Worm (Caenorhabditis elegans) whole organism, early embryonic: Measurements from ENCODE around the gene ZC443.4.
"Not testable (repeated sequence)": the region's sequence is repeated elsewhere in the genome, so short reads cannot be mapped to it uniquely, and the experiment has no call there.

Experiments
- B0310.2 ChIP-seq: sonication (generic microtip); optimal IDR thresholded peaks from 2 replicates; lab custom pipeline; 2016; ENCODE audit warnings: mild to moderate bottlenecking, missing genetic modification characterization, missing compliant biosample characterization
- F13C5.2 ChIP-seq: sonication (generic microtip); optimal IDR thresholded peaks from 2 replicates; lab custom pipeline; 2017; ENCODE audit warnings: mild to moderate bottlenecking, missing genetic modification characterization, inconsistent platforms, missing compliant biosample characterization
- aly-1 ChIP-seq: sonication (generic microtip); optimal IDR thresholded peaks from 2 replicates; lab custom pipeline; 2016; ENCODE audit warnings: missing genetic modification characterization, missing compliant biosample characterization
- ama-1 ChIP-seq: fragments of 150-350 bp; optimal IDR thresholded peaks from 2 replicates; lab custom pipeline; 2014
- ceh-13 ChIP-seq: fragments of 200-800 bp; sonication (Bioruptor generic); optimal IDR thresholded peaks from 2 replicates; lab custom pipeline; 2018; ENCODE audit warnings: mild to moderate bottlenecking, missing genetic modification characterization, missing compliant biosample characterization
- ceh-36 ChIP-seq: sonication (generic microtip); optimal IDR thresholded peaks from 2 replicates; lab custom pipeline; 2016; ENCODE audit warnings: missing genetic modification characterization, inconsistent platforms, missing compliant biosample characterization
- ets-7 ChIP-seq: sonication (generic microtip); optimal IDR thresholded peaks from 2 replicates; lab custom pipeline; 2016; ENCODE audit warnings: missing genotype, missing genetic modification characterization, missing compliant biosample characterization
- flt-1 ChIP-seq: fragments of 200-800 bp; sonication (Bioruptor generic); IDR thresholded peaks from 2 replicates; pipeline ENCODE4 v1.3.6; 2022; ENCODE audit warnings: missing genetic modification characterization, missing compliant biosample characterization
- hmbx-1 ChIP-seq: sonication (generic microtip); optimal IDR thresholded peaks from 2 replicates; lab custom pipeline; 2016; ENCODE audit warnings: mild to moderate bottlenecking, missing genetic modification characterization, missing compliant biosample characterization
- hmg-4 ChIP-seq: fragments of 200-800 bp; sonication (Bioruptor generic); optimal IDR thresholded peaks from 2 replicates; lab custom pipeline; 2018; ENCODE audit warnings: mild to moderate bottlenecking, missing genetic modification characterization, missing compliant biosample characterization
- hnd-1 ChIP-seq: sonication (generic microtip); optimal IDR thresholded peaks from 2 replicates; lab custom pipeline; 2016; ENCODE audit warnings: missing genetic modification characterization, missing compliant biosample characterization
- pes-1 ChIP-seq: fragments of 200-800 bp; sonication (Bioruptor generic); IDR thresholded peaks from 2 replicates; pipeline ENCODE4 v1.3.6; 2022; ENCODE audit warnings: missing genetic modification reagents, missing genetic modification characterization, missing compliant biosample characterization
- scrt-1 ChIP-seq: fragments of 200-800 bp; sonication (Bioruptor generic); IDR thresholded peaks from 2 replicates; pipeline ENCODE4 v1.3.6; 2022; ENCODE audit warnings: missing genetic modification characterization, missing compliant biosample characterization
- sea-1 ChIP-seq: fragments of 200-800 bp; sonication (Bioruptor generic); conservative IDR thresholded peaks from 2 replicates; pipeline ENCODE4 v1.3.6; 2022; ENCODE audit warnings: missing genetic modification characterization, missing compliant biosample characterization
- tbx-11 ChIP-seq: fragments of 200-800 bp; sonication (Bioruptor generic); IDR thresholded peaks from 2 replicates; pipeline ENCODE4 v1.3.6; 2022; ENCODE audit warnings: missing genetic modification characterization, missing compliant biosample characterization
- tbx-37 ChIP-seq: fragments of 200-800 bp; sonication (Bioruptor generic); conservative IDR thresholded peaks from 2 replicates; pipeline ENCODE4 v1.3.6; 2022; ENCODE audit warnings: missing genetic modification reagents, missing genetic modification characterization, missing compliant biosample characterization
- tra-4 ChIP-seq: sonication (generic microtip); optimal IDR thresholded peaks from 2 replicates; lab custom pipeline; 2017; ENCODE audit warnings: missing genetic modification characterization, missing compliant biosample characterization

Gene ZC443.4

ce11 chrV:12819792-12820453 lies at the start of gene ZC443.4, which contains the start of gene ugt-18:
TSS of gene ZC443.4 (minus strand) at chrV:12819886.
TSS of gene ugt-18 (plus strand) at chrV:12820260.
- no peak for TF ChIP-seq hmbx-1 (tag; lab: Kevin White, UChicago)
- no peak for TF ChIP-seq flt-1 (GFP tag; lab: Robert Waterston, UW)
- TF ChIP-seq aly-1 (tag; lab: Kevin White, UChicago), result no peak
- no peak for TF ChIP-seq ama-1 (lab: Kevin White, UChicago)
- no peak for TF ChIP-seq ceh-36
- TF ChIP-seq pes-1 (GFP tag; lab: Robert Waterston, UW), result no peak
- no peak for TF ChIP-seq hnd-1
- TF ChIP-seq tbx-37 (GFP tag; lab: Robert Waterston, UW), result no peak
- no peak for TF ChIP-seq scrt-1 (GFP tag; lab: Robert Waterston, UW)
- TF ChIP-seq ets-7 (tag; lab: Kevin White, UChicago), result no peak

ce11 chrV:12867997-12868396 lies 48.3 kb upstream of the ZC443.4 start, which contains the start of gene nspg-1:
TSS of gene nspg-1 (minus strand) at chrV:12868097.
- TF ChIP-seq tbx-37 (GFP tag; lab: Robert Waterston, UW) (no peak), ets-7 (tag; lab: Kevin White, UChicago) (no peak), ceh-13 (GFP tag; lab: Kevin White, UChicago) (no peak), sea-1 (GFP tag; lab: Robert Waterston, UW) (no peak), aly-1 (tag; lab: Kevin White, UChicago) (no peak), ama-1 (lab: Kevin White, UChicago) (no peak), tbx-11 (GFP tag; lab: Robert Waterston, UW) (no peak), hnd-1 (no peak), hmbx-1 (tag; lab: Kevin White, UChicago) (no peak)

- not testable (repeated sequence) for TF ChIP-seq scrt-1 (GFP tag; lab: Robert Waterston, UW); ceh-13 (GFP tag; lab: Kevin White, UChicago); aly-1 (tag; lab: Kevin White, UChicago)
Measured at ce11 chrV:12865615-12866014, 45.9 kb upstream of the ZC443.4 start, which contains the start of gene T07F10.5. TSS of gene T07F10.5 (plus strand) at chrV:12865915.

ce11 chrV:12859144-12859543 lies 39.5 kb upstream of the ZC443.4 start, which contains the start of gene anp-1:
TSS of gene anp-1 (plus strand) at chrV:12859444.
- TF ChIP-seq aly-1 (tag; lab: Kevin White, UChicago) (no peak), tra-4 (tag; lab: Kevin White, UChicago) (no peak), hnd-1 (no peak), flt-1 (GFP tag; lab: Robert Waterston, UW) (no peak), tbx-37 (GFP tag; lab: Robert Waterston, UW) (no peak), ceh-36 (no peak), F13C5.2 (tag; lab: Kevin White, UChicago) (no peak), hmbx-1 (tag; lab: Kevin White, UChicago) (no peak), scrt-1 (GFP tag; lab: Robert Waterston, UW) (no peak)

ce11 chrV:12854766-12855165 lies 35.1 kb upstream of the ZC443.4 start, which contains the start of gene C44H9.7:
TSS of gene C44H9.7 (minus strand) at chrV:12854866.
- TF ChIP-seq ceh-13 (GFP tag; lab: Kevin White, UChicago) (no peak), ets-7 (tag; lab: Kevin White, UChicago) (no peak), hmg-4 (GFP tag; lab: Kevin White, UChicago) (no peak)

- TF ChIP-seq hmbx-1 (tag; lab: Kevin White, UChicago) (no peak), tra-4 (tag; lab: Kevin White, UChicago) (no peak), aly-1 (tag; lab: Kevin White, UChicago) (no peak), ceh-13 (GFP tag; lab: Kevin White, UChicago) (no peak), ets-7 (tag; lab: Kevin White, UChicago) (no peak), hnd-1 (no peak), ama-1 (lab: Kevin White, UChicago) (no peak), pes-1 (GFP tag; lab: Robert Waterston, UW) (no peak), ceh-36 (no peak), flt-1 (GFP tag; lab: Robert Waterston, UW) (no peak), B0310.2 (tag; lab: Kevin White, UChicago) (no peak), tbx-11 (GFP tag; lab: Robert Waterston, UW) (no peak), tbx-37 (GFP tag; lab: Robert Waterston, UW) (no peak), scrt-1 (GFP tag; lab: Robert Waterston, UW) (no peak), hmg-4 (GFP tag; lab: Kevin White, UChicago) (no peak), F13C5.2 (tag; lab: Kevin White, UChicago) (no peak), sea-1 (GFP tag; lab: Robert Waterston, UW) (no peak)
Measured at ce11 chrV:12852355-12852754, 32.7 kb upstream of the ZC443.4 start.

- no peak for TF ChIP-seq F13C5.2 (tag; lab: Kevin White, UChicago)
- no peak for TF ChIP-seq hnd-1
- TF ChIP-seq ets-7 (tag; lab: Kevin White, UChicago), result no peak
- no peak for TF ChIP-seq hmg-4 (GFP tag; lab: Kevin White, UChicago)
- TF ChIP-seq tra-4 (tag; lab: Kevin White, UChicago), result no peak
- no peak for TF ChIP-seq flt-1 (GFP tag; lab: Robert Waterston, UW)
- TF ChIP-seq aly-1 (tag; lab: Kevin White, UChicago), result no peak
- no peak for TF ChIP-seq pes-1 (GFP tag; lab: Robert Waterston, UW)
- no peak for TF ChIP-seq ceh-36
- no peak for TF ChIP-seq sea-1 (GFP tag; lab: Robert Waterston, UW)
- no peak for TF ChIP-seq hmbx-1 (tag; lab: Kevin White, UChicago)
- no peak for TF ChIP-seq tbx-37 (GFP tag; lab: Robert Waterston, UW)
- no peak for TF ChIP-seq ama-1 (lab: Kevin White, UChicago)
- no peak for TF ChIP-seq tbx-11 (GFP tag; lab: Robert Waterston, UW)
- no peak for TF ChIP-seq B0310.2 (tag; lab: Kevin White, UChicago)
- no peak for TF ChIP-seq ceh-13 (GFP tag; lab: Kevin White, UChicago)
- no peak for TF ChIP-seq scrt-1 (GFP tag; lab: Robert Waterston, UW)
Measured at ce11 chrV:12849736-12850135, 30.1 kb upstream of the ZC443.4 start, which contains the start of gene C44H9.5. TSS of gene C44H9.5 (minus strand) at chrV:12849864.
